Worm (Caenorhabditis elegans) whole organism, early embryonic: ENCODE measurements around the gene abcf-3.

Experiments used
- B0310.2 ChIP-seq: sonication (generic microtip); optimal IDR thresholded peaks from 2 replicates; lab custom pipeline; 2016; ENCODE audit warnings: mild to moderate bottlenecking, missing genetic modification characterization, missing compliant biosample characterization
- F13C5.2 ChIP-seq: sonication (generic microtip); optimal IDR thresholded peaks from 2 replicates; lab custom pipeline; 2017; ENCODE audit warnings: mild to moderate bottlenecking, missing genetic modification characterization, inconsistent platforms, missing compliant biosample characterization
- aly-1 ChIP-seq: sonication (generic microtip); optimal IDR thresholded peaks from 2 replicates; lab custom pipeline; 2016; ENCODE audit warnings: missing genetic modification characterization, missing compliant biosample characterization
- ama-1 ChIP-seq: fragments of 150-350 bp; optimal IDR thresholded peaks from 2 replicates; lab custom pipeline; 2014
- ceh-13 ChIP-seq: fragments of 200-800 bp; sonication (Bioruptor generic); optimal IDR thresholded peaks from 2 replicates; lab custom pipeline; 2018; ENCODE audit warnings: mild to moderate bottlenecking, missing genetic modification characterization, missing compliant biosample characterization
- ceh-36 ChIP-seq: sonication (generic microtip); optimal IDR thresholded peaks from 2 replicates; lab custom pipeline; 2016; ENCODE audit warnings: missing genetic modification characterization, inconsistent platforms, missing compliant biosample characterization
- ets-7 ChIP-seq: sonication (generic microtip); optimal IDR thresholded peaks from 2 replicates; lab custom pipeline; 2016; ENCODE audit warnings: missing genotype, missing genetic modification characterization, missing compliant biosample characterization
- flt-1 ChIP-seq: fragments of 200-800 bp; sonication (Bioruptor generic); IDR thresholded peaks from 2 replicates; pipeline ENCODE4 v1.3.6; 2022; ENCODE audit warnings: missing genetic modification characterization, missing compliant biosample characterization
- hmbx-1 ChIP-seq: sonication (generic microtip); optimal IDR thresholded peaks from 2 replicates; lab custom pipeline; 2016; ENCODE audit warnings: mild to moderate bottlenecking, missing genetic modification characterization, missing compliant biosample characterization
- hmg-4 ChIP-seq: fragments of 200-800 bp; sonication (Bioruptor generic); optimal IDR thresholded peaks from 2 replicates; lab custom pipeline; 2018; ENCODE audit warnings: mild to moderate bottlenecking, missing genetic modification characterization, missing compliant biosample characterization
- hnd-1 ChIP-seq: sonication (generic microtip); optimal IDR thresholded peaks from 2 replicates; lab custom pipeline; 2016; ENCODE audit warnings: missing genetic modification characterization, missing compliant biosample characterization
- pes-1 ChIP-seq: fragments of 200-800 bp; sonication (Bioruptor generic); IDR thresholded peaks from 2 replicates; pipeline ENCODE4 v1.3.6; 2022; ENCODE audit warnings: missing genetic modification reagents, missing genetic modification characterization, missing compliant biosample characterization
- scrt-1 ChIP-seq: fragments of 200-800 bp; sonication (Bioruptor generic); IDR thresholded peaks from 2 replicates; pipeline ENCODE4 v1.3.6; 2022; ENCODE audit warnings: missing genetic modification characterization, missing compliant biosample characterization
- sea-1 ChIP-seq: fragments of 200-800 bp; sonication (Bioruptor generic); conservative IDR thresholded peaks from 2 replicates; pipeline ENCODE4 v1.3.6; 2022; ENCODE audit warnings: missing genetic modification characterization, missing compliant biosample characterization
- tbx-11 ChIP-seq: fragments of 200-800 bp; sonication (Bioruptor generic); IDR thresholded peaks from 2 replicates; pipeline ENCODE4 v1.3.6; 2022; ENCODE audit warnings: missing genetic modification characterization, missing compliant biosample characterization
- tbx-37 ChIP-seq: fragments of 200-800 bp; sonication (Bioruptor generic); conservative IDR thresholded peaks from 2 replicates; pipeline ENCODE4 v1.3.6; 2022; ENCODE audit warnings: missing genetic modification reagents, missing genetic modification characterization, missing compliant biosample characterization
- tra-4 ChIP-seq: sonication (generic microtip); optimal IDR thresholded peaks from 2 replicates; lab custom pipeline; 2017; ENCODE audit warnings: missing genetic modification characterization, missing compliant biosample characterization

abcf-3 gene

DNA sequence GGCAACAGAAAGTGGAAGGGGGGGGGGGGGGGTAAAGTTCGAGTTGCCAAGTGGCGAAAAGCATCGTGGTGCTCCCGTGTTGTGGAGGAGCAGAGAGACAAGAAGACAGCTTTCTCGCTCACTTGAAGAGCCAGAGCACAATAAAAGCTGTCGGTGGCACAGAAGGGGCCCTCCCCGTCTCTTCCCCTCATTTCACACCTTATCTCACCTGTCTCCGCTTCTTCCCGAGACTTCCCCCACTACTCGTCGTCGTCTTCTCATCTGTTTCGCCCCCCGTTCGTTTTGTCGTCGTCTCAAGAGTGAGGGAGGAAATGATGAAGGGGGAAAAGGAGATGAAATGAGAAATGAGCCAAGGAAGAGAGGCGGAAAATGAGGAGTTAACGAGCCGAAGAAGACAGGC is 34.7 kb upstream of the abcf-3 start:
- TF ChIP-seq aly-1 (tag; lab: Kevin White, UChicago) = peak; percentile 23
- TF ChIP-seq B0310.2 (tag; lab: Kevin White, UChicago) = no peak
- peak; percentile 59 for TF ChIP-seq hmg-4 (GFP tag; lab: Kevin White, UChicago)
- TF ChIP-seq ceh-36 = peak; percentile 47
- TF ChIP-seq hmbx-1 (tag; lab: Kevin White, UChicago) = no peak

DNA sequence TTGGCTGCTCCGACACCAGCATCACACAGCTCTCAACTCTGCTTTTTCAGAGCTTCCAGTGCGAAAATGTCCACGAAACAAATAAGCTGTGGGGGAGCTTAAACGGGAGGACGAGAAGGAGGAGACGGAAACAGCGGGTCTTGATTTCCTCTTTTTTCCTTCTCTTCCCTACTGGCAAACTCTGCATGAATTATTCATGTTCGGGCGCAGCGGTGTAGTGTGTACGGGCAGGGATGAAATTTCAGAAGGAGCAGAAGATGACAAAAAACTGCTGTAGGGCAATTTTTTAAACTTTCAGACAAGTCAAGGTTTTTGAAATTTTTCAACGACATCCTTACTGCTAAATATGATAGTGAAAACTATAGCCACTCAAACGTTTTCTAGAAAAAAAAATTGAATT is 33.9 kb upstream of the abcf-3 start:
- TF ChIP-seq pes-1 (GFP tag; lab: Robert Waterston, UW) = no peak
- TF ChIP-seq B0310.2 (tag; lab: Kevin White, UChicago) = no peak

ce11 chrIII:6139932-6140612 is 33.1 kb upstream of the abcf-3 start:
- TF ChIP-seq hnd-1 (tag; lab: Kevin White, UChicago) = no peak
- no peak for TF ChIP-seq tbx-11 (GFP tag; lab: Robert Waterston, UW)
- no peak for TF ChIP-seq hmg-4 (GFP tag; lab: Kevin White, UChicago)
- no peak for TF ChIP-seq pes-1 (GFP tag; lab: Robert Waterston, UW)
- TF ChIP-seq scrt-1 (GFP tag; lab: Robert Waterston, UW) = no peak
- TF ChIP-seq ceh-36 = no peak
- no peak for TF ChIP-seq ama-1 (lab: Kevin White, UChicago)
- no peak for TF ChIP-seq hmbx-1 (tag; lab: Kevin White, UChicago)
- no peak for TF ChIP-seq F13C5.2 (tag; lab: Kevin White, UChicago)
- TF ChIP-seq sea-1 (GFP tag; lab: Robert Waterston, UW) = no peak
- TF ChIP-seq tbx-37 = no peak
- TF ChIP-seq tra-4 (tag; lab: Kevin White, UChicago) = no peak
- TF ChIP-seq ceh-13 (GFP tag; lab: Kevin White, UChicago) = no peak
- no peak for TF ChIP-seq B0310.2 (tag; lab: Kevin White, UChicago)
- TF ChIP-seq ets-7 = no peak
- TF ChIP-seq flt-1 (GFP tag; lab: Robert Waterston, UW) = no peak
- no peak for TF ChIP-seq aly-1 (tag; lab: Kevin White, UChicago)

DNA sequence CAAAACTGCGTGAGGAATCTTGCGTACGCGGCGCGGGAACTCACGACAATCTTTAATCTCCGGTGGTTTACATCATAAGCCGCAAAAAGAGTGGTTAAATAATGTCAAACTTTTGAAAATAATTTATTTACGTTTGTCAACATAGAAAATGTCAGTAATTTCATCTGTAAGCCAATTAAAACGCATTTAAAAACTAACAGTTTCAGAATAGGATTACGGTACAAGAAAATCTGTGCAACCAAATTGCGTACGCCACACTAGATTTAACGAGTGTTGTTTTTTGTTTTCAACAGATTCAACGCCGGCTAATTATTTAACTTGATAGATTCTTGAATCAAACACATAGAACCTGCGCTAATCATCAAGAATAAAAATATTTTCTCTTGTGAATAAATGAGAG is 32.4 kb upstream of the abcf-3 start:
- no peak for TF ChIP-seq F13C5.2 (tag; lab: Kevin White, UChicago)
- no peak for TF ChIP-seq ceh-13 (GFP tag; lab: Kevin White, UChicago)
- TF ChIP-seq tbx-11 (GFP tag; lab: Robert Waterston, UW) = no peak
- no peak for TF ChIP-seq ets-7
- TF ChIP-seq ceh-36 = no peak
- no peak for TF ChIP-seq aly-1 (tag; lab: Kevin White, UChicago)
- no peak for TF ChIP-seq flt-1 (GFP tag; lab: Robert Waterston, UW)
- no peak for TF ChIP-seq tbx-37
- no peak for TF ChIP-seq hmbx-1 (tag; lab: Kevin White, UChicago)
- no peak for TF ChIP-seq tra-4 (tag; lab: Kevin White, UChicago)
- TF ChIP-seq B0310.2 (tag; lab: Kevin White, UChicago) = no peak
- no peak for TF ChIP-seq hnd-1 (tag; lab: Kevin White, UChicago)
- TF ChIP-seq pes-1 (GFP tag; lab: Robert Waterston, UW) = no peak
- no peak for TF ChIP-seq hmg-4 (GFP tag; lab: Kevin White, UChicago)

ce11 chrIII:6141532-6141931 is 31.7 kb upstream of the abcf-3 start:
- TF ChIP-seq F13C5.2 (tag; lab: Kevin White, UChicago) = peak; percentile 17
- no peak for TF ChIP-seq scrt-1 (GFP tag; lab: Robert Waterston, UW)

DNA sequence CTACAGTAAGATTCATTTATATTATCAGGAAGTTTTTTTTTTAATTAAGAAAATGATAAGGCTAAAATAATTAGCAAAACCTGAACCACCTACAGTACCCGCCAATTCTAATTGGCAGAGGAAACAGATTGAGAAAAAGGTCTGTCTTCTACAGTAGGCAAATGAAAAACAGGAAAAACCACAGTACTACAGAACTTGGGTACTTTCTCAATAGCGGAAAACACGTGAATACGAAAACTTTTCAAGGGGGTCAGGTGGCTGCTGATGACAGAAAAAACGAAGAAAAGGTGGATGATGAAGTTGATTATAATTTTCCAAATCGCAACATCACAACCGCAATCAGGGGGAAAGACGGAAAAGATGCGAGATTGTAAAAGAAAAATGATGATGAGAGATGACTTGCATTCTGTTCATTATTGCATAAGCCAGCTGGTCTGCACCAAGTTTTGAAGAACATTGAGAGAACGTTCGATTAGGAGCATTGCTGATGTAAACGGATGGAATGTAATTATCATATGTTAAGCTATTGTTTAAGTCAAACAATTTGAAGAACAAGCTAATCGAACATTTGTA is 28.7 kb upstream of the abcf-3 start:
- TF ChIP-seq ceh-36 (no peak), hmg-4 (GFP tag; lab: Kevin White, UChicago) (no peak), ceh-13 (GFP tag; lab: Kevin White, UChicago) (no peak), sea-1 (GFP tag; lab: Robert Waterston, UW) (no peak), ets-7 (no peak)

ce11 chrIII:6145309-6145708 is 27.9 kb upstream of the abcf-3 start:
- TF ChIP-seq F13C5.2 (tag; lab: Kevin White, UChicago) = no peak

DNA sequence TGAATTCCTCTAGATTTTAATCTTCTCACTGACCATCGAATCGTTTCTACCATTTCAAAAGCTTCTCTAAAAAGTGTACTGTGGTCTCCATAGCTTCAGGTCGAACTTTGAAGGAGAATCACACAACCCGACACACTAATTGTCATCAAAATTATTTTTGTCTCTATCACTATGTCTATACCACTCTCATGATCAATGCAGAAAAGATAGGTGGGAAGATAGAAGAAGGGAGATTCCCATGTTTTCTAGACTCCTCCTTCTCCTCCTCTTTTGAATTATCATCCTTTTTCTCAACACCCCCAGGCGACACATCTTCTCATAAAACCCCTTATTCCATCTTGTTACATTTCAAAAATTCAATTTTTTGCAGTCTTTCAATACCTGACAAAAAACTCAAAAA is 27.3 kb upstream of the abcf-3 start, which contains the start of gene Y42G9A.3:
Gene Y42G9A.3 (plus strand): TSS at position 363 of the 400 bp plus-strand sequence.
- TF ChIP-seq aly-1 (tag; lab: Kevin White, UChicago) (no peak), ceh-36 (no peak), hnd-1 (tag; lab: Kevin White, UChicago) (no peak), tbx-11 (GFP tag; lab: Robert Waterston, UW) (no peak), scrt-1 (GFP tag; lab: Robert Waterston, UW) (no peak), hmg-4 (GFP tag; lab: Kevin White, UChicago) (no peak), pes-1 (GFP tag; lab: Robert Waterston, UW) (no peak), sea-1 (GFP tag; lab: Robert Waterston, UW) (no peak), F13C5.2 (tag; lab: Kevin White, UChicago) (no peak), hmbx-1 (tag; lab: Kevin White, UChicago) (no peak), tra-4 (tag; lab: Kevin White, UChicago) (no peak)
